Fruit fly (Drosophila melanogaster) Kc167 (cell line): ENCODE data around the gene ND-51.

Experiments used
- psq ChIP-seq: fragments of >200 bp; optimal IDR thresholded peaks from 2 replicates; lab custom pipeline; 2017; ENCODE audit warnings: missing external identifiers
- ttk ChIP-seq: sonication (Bioruptor generic); optimal IDR thresholded peaks from 2 replicates; lab custom pipeline; 2017; ENCODE audit warnings: missing external identifiers

- TF ChIP-seq ttk (lab: Kevin White, UChicago) (no peak), psq (lab: Kevin White, UChicago) (no peak)
Measured at dm6 chr2L:6100202-6100689, 37.7 kb upstream of the ND-51 start, which contains the start of gene stai.
